Worm (Caenorhabditis elegans): Measurements from ENCODE around the gene stdh-1.

The stdh-1 gene

ce11 chrV:13893583-13893982 lies 12.7 kb upstream of the stdh-1 start:
- TF ChIP-seq ceh-16 (tag; optimal IDR thresholded peaks at IDR 0.05) (no peak), nhr-67 (tag; optimal IDR thresholded peaks at IDR 0.05) (no peak), elt-2 (tag; optimal IDR thresholded peaks at IDR 0.05) (peak; percentile 93), nhr-23 (tag; optimal IDR thresholded peaks at IDR 0.05) (no peak), nhr-43 (tag; optimal IDR thresholded peaks at IDR 0.05; ENCODE audit: poor library complexity, severe bottlenecking) (no peak), skn-1 (tag; optimal IDR thresholded peaks at IDR 0.05) (no peak), pqm-1 (tag; optimal IDR thresholded peaks at IDR 0.05) (peak; percentile 92), nhr-77 (tag; optimal IDR thresholded peaks at IDR 0.05) (no peak), snpc-4 (tag; optimal IDR thresholded peaks at IDR 0.05) (no peak), jun-1 (tag; optimal IDR thresholded peaks at IDR 0.05) (no peak), hmg-11 (tag; optimal IDR thresholded peaks at IDR 0.05) (no peak), nhr-25 (tag; optimal IDR thresholded peaks at IDR 0.05) (no peak), daf-12 (tag; optimal IDR thresholded peaks at IDR 0.05) (no peak), fkh-2 (tag; optimal IDR thresholded peaks at IDR 0.05) (no peak), nhr-237 (tag; optimal IDR thresholded peaks at IDR 0.05) (no peak), nhr-11 (tag; optimal IDR thresholded peaks at IDR 0.05) (no peak)

ce11 chrV:13898356-13898755 lies 7.9 kb upstream of the stdh-1 start, which contains the start of gene cyp-35C1:
cyp-35C1 (minus strand) TSS chrV:13898487.
- TF ChIP-seq pqm-1 (tag; optimal IDR thresholded peaks at IDR 0.05) (peak; percentile 51), lsy-12 (tag; optimal IDR thresholded peaks at IDR 0.05) (no peak), elt-2 (tag; optimal IDR thresholded peaks at IDR 0.05) (peak; percentile 59), hmg-11 (tag; optimal IDR thresholded peaks at IDR 0.05) (no peak), egl-5 (tag; optimal IDR thresholded peaks at IDR 0.05) (no peak)

ce11 chrV:13899213-13899612 lies 7.1 kb upstream of the stdh-1 start, which contains the start of gene oac-3:
oac-3 (plus strand) TSS chrV:13899513.
- TF ChIP-seq daf-12 (tag; optimal IDR thresholded peaks at IDR 0.05) (no peak), ceh-9 (tag; optimal IDR thresholded peaks at IDR 0.05) (no peak), unc-39 (tag; optimal IDR thresholded peaks at IDR 0.05) (no peak), nhr-23 (tag; optimal IDR thresholded peaks at IDR 0.05) (no peak), nhr-76 (tag; optimal IDR thresholded peaks at IDR 0.05) (no peak), fos-1 (tag; optimal IDR thresholded peaks at IDR 0.05) (no peak), nhr-237 (tag; optimal IDR thresholded peaks at IDR 0.05) (no peak)

ce11 chrV:13902495-13902894 lies 3.8 kb upstream of the stdh-1 start, which contains the start of gene C06B3.1:
C06B3.1 (plus strand) TSS chrV:13902795.
- TF ChIP-seq fos-1 (tag; optimal IDR thresholded peaks at IDR 0.05), result no peak
- TF ChIP-seq sea-2 (GFP tag; optimal IDR thresholded peaks at IDR 0.05), result no peak
- TF ChIP-seq zag-1 (tag; optimal IDR thresholded peaks at IDR 0.05), result no peak
- TF ChIP-seq fkh-10 (GFP tag; optimal IDR thresholded peaks at IDR 0.05), result no peak
- no peak for TF ChIP-seq elt-2 (tag; optimal IDR thresholded peaks at IDR 0.05)

- TF ChIP-seq fkh-10 (GFP tag; optimal IDR thresholded peaks at IDR 0.05), result no peak
- TF ChIP-seq pqm-1 (tag; optimal IDR thresholded peaks at IDR 0.05), result no peak
- TF ChIP-seq egl-27 (tag; optimal IDR thresholded peaks at IDR 0.05), result no peak
- no peak for TF ChIP-seq zag-1 (tag; optimal IDR thresholded peaks at IDR 0.05)
- no peak for TF ChIP-seq nhr-77 (tag; optimal IDR thresholded peaks at IDR 0.05)
- TF ChIP-seq daf-12 (tag; optimal IDR thresholded peaks at IDR 0.05), result no peak
- no peak for TF ChIP-seq ceh-9 (tag; optimal IDR thresholded peaks at IDR 0.05)
- no peak for TF ChIP-seq lin-15B (tag; optimal IDR thresholded peaks at IDR 0.05)
- no peak for TF ChIP-seq unc-39 (tag; optimal IDR thresholded peaks at IDR 0.05)
- TF ChIP-seq elt-2 (tag; optimal IDR thresholded peaks at IDR 0.05), result no peak
- TF ChIP-seq nhr-76 (tag; optimal IDR thresholded peaks at IDR 0.05), result no peak
- TF ChIP-seq ceh-82 (tag; optimal IDR thresholded peaks at IDR 0.05), result no peak
These were observed 1.8 kb upstream of the stdh-1 start, which contains the start of gene stdh-3 for ce11 chrV:13904446-13904845. stdh-3 (plus strand) TSS chrV:13904611.

- TF ChIP-seq nhr-43 (tag; optimal IDR thresholded peaks at IDR 0.05; ENCODE audit: poor library complexity, severe bottlenecking) (peak; percentile 78), nhr-25 (tag; optimal IDR thresholded peaks at IDR 0.05) (peak; percentile 0), ceh-28 (tag; optimal IDR thresholded peaks at IDR 0.05) (no peak), ama-1 (optimal IDR thresholded peaks at IDR 0.05) (peak; percentile 98), lsy-12 (tag; optimal IDR thresholded peaks at IDR 0.05) (peak; percentile 27), jun-1 (tag; optimal IDR thresholded peaks at IDR 0.05) (peak; percentile 72), elt-2 (tag; optimal IDR thresholded peaks at IDR 0.05) (peak; percentile 42), nhr-12 (tag; optimal IDR thresholded peaks at IDR 0.05) (no peak), pha-4 (tag; optimal IDR thresholded peaks at IDR 0.05) (peak; percentile 3)
These were observed 1.3 kb downstream of the stdh-1 start for ce11 chrV:13907557-13908104.
